ENCODE assay signal across 1 fruit fly cellular context in genomic region chrX:11578841-11579240, dm6.
TF ChIP-seq lines count a peak whose summit lies in the region.

No protein-coding gene starts in this region.

TF ChIP-seq in whole organism, embryonic, 481 proteins besides CTCF, POLR2A, EP300 and RAD21 (continued from another document and continues in another):
- TF ChIP-seq CG14441 (GFP tag; IDR thresholded peaks at IDR 0.05; lab: Robert Waterston, UW) (no peak), Stat92E (GFP tag; optimal IDR thresholded peaks at IDR 0.05; lab: Kevin White, UChicago) (no peak), Dip3 (GFP tag; optimal IDR thresholded peaks at IDR 0.05; lab: Kevin White, UChicago) (no peak), bcd (GFP tag; optimal IDR thresholded peaks at IDR 0.05; lab: Kevin White, UChicago) (no peak), CG17186 (GFP tag; optimal IDR thresholded peaks at IDR 0.05; lab: Kevin White, UChicago) (no peak), YL-1 (GFP tag; optimal IDR thresholded peaks at IDR 0.05; lab: Kevin White, UChicago) (peak; percentile 13), abd-A (tag; optimal IDR thresholded peaks at IDR 0.05; lab: Kevin White, UChicago) (no peak), Hr78 (GFP tag; optimal IDR thresholded peaks at IDR 0.05; lab: Kevin White, UChicago) (no peak), shn (GFP tag; optimal IDR thresholded peaks at IDR 0.05; lab: Kevin White, UChicago) (no peak), lbe (GFP tag; optimal IDR thresholded peaks at IDR 0.05; lab: Kevin White, UChicago) (no peak), CG3163 (GFP tag; optimal IDR thresholded peaks at IDR 0.05; lab: Kevin White, UChicago) (no peak), Eip74EF (GFP tag; optimal IDR thresholded peaks at IDR 0.05; lab: Kevin White, UChicago) (no peak), sens (GFP tag; lab: Kevin White, UChicago) (no peak), CG10654 (GFP tag; optimal IDR thresholded peaks at IDR 0.05; lab: Kevin White, UChicago) (no peak), lov (optimal IDR thresholded peaks at IDR 0.05; lab: Kevin White, UChicago) (no peak), lov (GFP tag; IDR thresholded peaks at IDR 0.05; lab: Robert Waterston, UW) (no peak), CG6791 (GFP tag; IDR thresholded peaks at IDR 0.05; lab: Robert Waterston, UW; ENCODE audit: partially characterized antibody) (peak; percentile 69), CG4617 (GFP tag; optimal IDR thresholded peaks at IDR 0.05; lab: Kevin White, UChicago; ENCODE audit: borderline replicate concordance) (no peak), Lhr (GFP tag; optimal IDR thresholded peaks at IDR 0.05; lab: Kevin White, UChicago) (peak; percentile 95), Sry-β (GFP tag; optimal IDR thresholded peaks at IDR 0.05; lab: Kevin White, UChicago) (peak; percentile 41), ftz-f1 (GFP tag; optimal IDR thresholded peaks at IDR 0.05; lab: Kevin White, UChicago) (no peak), CG12744 (GFP tag; optimal IDR thresholded peaks at IDR 0.05; lab: Kevin White, UChicago) (no peak), CG6689 (GFP tag; IDR thresholded peaks at IDR 0.05; lab: Robert Waterston, UW) (no peak), CG1647 (GFP tag; optimal IDR thresholded peaks at IDR 0.05; lab: Kevin White, UChicago) (no peak), fd3F (GFP tag; optimal IDR thresholded peaks at IDR 0.05; lab: Kevin White, UChicago) (no peak), CG1792 (GFP tag; optimal IDR thresholded peaks at IDR 0.05; lab: Kevin White, UChicago) (no peak), ATbp (GFP tag; optimal IDR thresholded peaks at IDR 0.05; lab: Kevin White, UChicago) (no peak), CG9797 (GFP tag; optimal IDR thresholded peaks at IDR 0.05; lab: Kevin White, UChicago) (peak; percentile 85), ERR (GFP tag; optimal IDR thresholded peaks at IDR 0.05; lab: Kevin White, UChicago) (no peak), CG18619 (GFP tag; optimal IDR thresholded peaks at IDR 0.05; lab: Kevin White, UChicago) (no peak), CG15514 (GFP tag; optimal IDR thresholded peaks at IDR 0.05; lab: Kevin White, UChicago) (peak; percentile 58), CG5245 (GFP tag; optimal IDR thresholded peaks at IDR 0.05; lab: Kevin White, UChicago) (no peak), fru (optimal IDR thresholded peaks at IDR 0.05; lab: Kevin White, UChicago) (no peak), CG6765 (GFP tag; optimal IDR thresholded peaks at IDR 0.05; lab: Kevin White, UChicago) (no peak), CG5953 (GFP tag; IDR thresholded peaks at IDR 0.05; lab: Robert Waterston, UW) (no peak), CG31365 (tag; optimal IDR thresholded peaks at IDR 0.05; lab: Kevin White, UChicago) (no peak), CG18764 (GFP tag; optimal IDR thresholded peaks at IDR 0.05; lab: Kevin White, UChicago) (no peak), Hr3 (GFP tag; optimal IDR thresholded peaks at IDR 0.05; lab: Kevin White, UChicago) (no peak), CG14667 (GFP tag; IDR thresholded peaks at IDR 0.05; lab: Robert Waterston, UW) (no peak), CG18262 (tag; optimal IDR thresholded peaks at IDR 0.05; lab: Kevin White, UChicago) (no peak), fd64A (GFP tag; optimal IDR thresholded peaks at IDR 0.05; lab: Kevin White, UChicago) (no peak), CG43689 (GFP tag; IDR thresholded peaks at IDR 0.05; lab: Robert Waterston, UW) (no peak), CG2889 (GFP tag; IDR thresholded peaks at IDR 0.05; lab: Robert Waterston, UW) (no peak), CG11723 (GFP tag; optimal IDR thresholded peaks at IDR 0.05; lab: Kevin White, UChicago) (no peak), Doc2 (GFP tag; IDR thresholded peaks at IDR 0.05; lab: Robert Waterston, UW) (no peak), GATAe (GFP tag; conservative IDR thresholded peaks at IDR 0.05; lab: Robert Waterston, UW) (no peak), CG10462 (GFP tag; optimal IDR thresholded peaks at IDR 0.05; lab: Kevin White, UChicago) (no peak), D19A (tag; optimal IDR thresholded peaks at IDR 0.05; lab: Kevin White, UChicago) (no peak), CG30020 (tag; optimal IDR thresholded peaks at IDR 0.05; lab: Kevin White, UChicago) (no peak), CG3995 (GFP tag; optimal IDR thresholded peaks at IDR 0.05; lab: Kevin White, UChicago) (no peak), CG7786 (GFP tag; optimal IDR thresholded peaks at IDR 0.05; lab: Kevin White, UChicago) (no peak), CkIIα-i1 (GFP tag; IDR thresholded peaks at IDR 0.05; lab: Robert Waterston, UW) (no peak), Camta (GFP tag; optimal IDR thresholded peaks at IDR 0.05; lab: Kevin White, UChicago) (no peak), CG2129 (GFP tag; IDR thresholded peaks at IDR 0.05; lab: Robert Waterston, UW; ENCODE audit: partially characterized antibody) (no peak), zfh1 (GFP tag; IDR thresholded peaks at IDR 0.05; lab: Robert Waterston, UW) (no peak), CG2875 (GFP tag; optimal IDR thresholded peaks at IDR 0.05; lab: Kevin White, UChicago) (no peak), Ets97D (GFP tag; optimal IDR thresholded peaks at IDR 0.05; lab: Kevin White, UChicago) (peak; percentile 68), CG18476 (GFP tag; optimal IDR thresholded peaks at IDR 0.05; lab: Kevin White, UChicago) (no peak), Ets65A (GFP tag; lab: Kevin White, UChicago) (no peak), nerfin-2 (GFP tag; IDR thresholded peaks at IDR 0.05; lab: Robert Waterston, UW; ENCODE audit: partially characterized antibody) (no peak), CG16815 (GFP tag; optimal IDR thresholded peaks at IDR 0.05; lab: Kevin White, UChicago) (no peak), Fer1 (GFP tag; optimal IDR thresholded peaks at IDR 0.05; lab: Kevin White, UChicago) (peak; percentile 18), lab (GFP tag; optimal IDR thresholded peaks at IDR 0.05; lab: Kevin White, UChicago) (no peak), gfzf (GFP tag; optimal IDR thresholded peaks at IDR 0.05; lab: Kevin White, UChicago) (peak; percentile 89), dm (GFP tag; optimal IDR thresholded peaks at IDR 0.05; lab: Kevin White, UChicago) (no peak), CG12769 (tag; optimal IDR thresholded peaks at IDR 0.05; lab: Kevin White, UChicago) (no peak), danr (GFP tag; IDR thresholded peaks at IDR 0.05; lab: Robert Waterston, UW) (no peak), Scr (GFP tag; IDR thresholded peaks at IDR 0.05; lab: Robert Waterston, UW; ENCODE audit: partially characterized antibody) (no peak; the same call in 1 of the 2 replicates), unpg (GFP tag; optimal IDR thresholded peaks at IDR 0.05; lab: Kevin White, UChicago) (no peak), CG14860 (GFP tag; IDR thresholded peaks at IDR 0.05; lab: Robert Waterston, UW; ENCODE audit: partially characterized antibody) (0 out of 3 replicates have a peak, but pooled peaks have one; percentile 25), NfI (GFP tag; optimal IDR thresholded peaks at IDR 0.05; lab: Kevin White, UChicago) (no peak), Spps (tag; optimal IDR thresholded peaks at IDR 0.05; lab: Kevin White, UChicago) (peak; percentile 13), CG1603 (tag; optimal IDR thresholded peaks at IDR 0.05; lab: Kevin White, UChicago) (peak; percentile 65), NC2β (GFP tag; optimal IDR thresholded peaks at IDR 0.05; lab: Kevin White, UChicago) (no peak), CG8089 (GFP tag; optimal IDR thresholded peaks at IDR 0.05; lab: Kevin White, UChicago) (no peak), Sox102F (GFP tag; optimal IDR thresholded peaks at IDR 0.05; lab: Kevin White, UChicago) (no peak), Dll (GFP tag; IDR thresholded peaks at IDR 0.05; lab: Robert Waterston, UW; ENCODE audit: partially characterized antibody) (no peak), fd96Cb (tag; optimal IDR thresholded peaks at IDR 0.05; lab: Kevin White, UChicago) (no peak), Sry-δ (GFP tag; optimal IDR thresholded peaks at IDR 0.05; lab: Kevin White, UChicago) (peak; percentile 32), CG12942 (GFP tag; optimal IDR thresholded peaks at IDR 0.05; lab: Kevin White, UChicago) (no peak), pfk (GFP tag; optimal IDR thresholded peaks at IDR 0.05; lab: Kevin White, UChicago) (no peak), CG8359 (GFP tag; optimal IDR thresholded peaks at IDR 0.05; lab: Kevin White, UChicago; ENCODE audit: borderline replicate concordance) (no peak), Oaz (GFP tag; IDR thresholded peaks at IDR 0.05; lab: Robert Waterston, UW) (no peak), CoRest (tag; optimal IDR thresholded peaks at IDR 0.05; lab: Kevin White, UChicago) (peak; percentile 17), CG3838 (GFP tag; optimal IDR thresholded peaks at IDR 0.05; lab: Kevin White, UChicago) (no peak), ash1 (GFP tag; optimal IDR thresholded peaks at IDR 0.05; lab: Kevin White, UChicago) (no peak), tgo (GFP tag; IDR thresholded peaks at IDR 0.05; lab: Robert Waterston, UW) (no peak), CG4730 (GFP tag; IDR thresholded peaks at IDR 0.05; lab: Robert Waterston, UW) (no peak), Chrac-16 (GFP tag; optimal IDR thresholded peaks at IDR 0.05; lab: Kevin White, UChicago) (no peak), al (GFP tag; IDR thresholded peaks at IDR 0.05; lab: Robert Waterston, UW) (no peak), CG13894 (tag; optimal IDR thresholded peaks at IDR 0.05; lab: Kevin White, UChicago) (peak; percentile 46), Meics (GFP tag; optimal IDR thresholded peaks at IDR 0.05; lab: Kevin White, UChicago) (no peak), CG8281 (tag; optimal IDR thresholded peaks at IDR 0.05; lab: Kevin White, UChicago) (no peak), luna (GFP tag; optimal IDR thresholded peaks at IDR 0.05; lab: Kevin White, UChicago) (no peak), CG11696 (GFP tag; IDR thresholded peaks at IDR 0.05; lab: Robert Waterston, UW) (no peak), CG8290 (GFP tag; optimal IDR thresholded peaks at IDR 0.05; lab: Kevin White, UChicago) (peak; percentile 96), CG8290 (tag; optimal IDR thresholded peaks at IDR 0.05; lab: Kevin White, UChicago) (peak; percentile 86 to 91), Trl (optimal IDR thresholded peaks at IDR 0.05; lab: Kevin White, UChicago) (no peak), Trl (GFP tag; optimal IDR thresholded peaks at IDR 0.05; lab: Kevin White, UChicago) (no peak), Rfx (GFP tag; IDR thresholded peaks at IDR 0.05; lab: Robert Waterston, UW) (no peak), CG15011 (GFP tag; optimal IDR thresholded peaks at IDR 0.05; lab: Kevin White, UChicago) (no peak), CG10147 (GFP tag; optimal IDR thresholded peaks at IDR 0.05; lab: Kevin White, UChicago) (no peak), sima (GFP tag; optimal IDR thresholded peaks at IDR 0.05; lab: Kevin White, UChicago) (no peak), Opbp (GFP tag; IDR thresholded peaks at IDR 0.05; lab: Robert Waterston, UW; ENCODE audit: partially characterized antibody) (peak; percentile 36; the same call in 1 of the 3 replicates), nmo (GFP tag; optimal IDR thresholded peaks at IDR 0.05; lab: Kevin White, UChicago) (peak; percentile 42), CG9932 (GFP tag; IDR thresholded peaks at IDR 0.05; lab: Robert Waterston, UW) (no peak), Blimp-1 (GFP tag; optimal IDR thresholded peaks at IDR 0.05; lab: Kevin White, UChicago) (no peak), D (optimal IDR thresholded peaks at IDR 0.05; lab: Kevin White, UChicago) (no peak), D (GFP tag; optimal IDR thresholded peaks at IDR 0.05; lab: Kevin White, UChicago) (no peak), ase (GFP tag; IDR thresholded peaks at IDR 0.05; lab: Robert Waterston, UW) (no peak), CG4404 (GFP tag; IDR thresholded peaks at IDR 0.05; lab: Robert Waterston, UW) (no peak), org-1 (GFP tag; optimal IDR thresholded peaks at IDR 0.05; lab: Kevin White, UChicago) (no peak), CG13775 (GFP tag; optimal IDR thresholded peaks at IDR 0.05; lab: Kevin White, UChicago) (no peak), Xbp1 (GFP tag; optimal IDR thresholded peaks at IDR 0.05; lab: Kevin White, UChicago) (no peak), CG9215 (GFP tag; IDR thresholded peaks at IDR 0.05; lab: Robert Waterston, UW) (no peak), CG31224 (GFP tag; IDR thresholded peaks at IDR 0.05; lab: Robert Waterston, UW) (no peak), Nf-YA (GFP tag; IDR thresholded peaks at IDR 0.05; lab: Robert Waterston, UW) (no peak), CG30403 (GFP tag; optimal IDR thresholded peaks at IDR 0.05; lab: Kevin White, UChicago) (no peak), CG13287 (GFP tag; IDR thresholded peaks at IDR 0.05; lab: Robert Waterston, UW; ENCODE audit: partially characterized antibody) (peak; percentile 77), BtbVII (GFP tag; optimal IDR thresholded peaks at IDR 0.05; lab: Kevin White, UChicago) (no peak), kni (GFP tag; optimal IDR thresholded peaks at IDR 0.05; lab: Kevin White, UChicago) (no peak), CG15601 (tag; optimal IDR thresholded peaks at IDR 0.05; lab: Kevin White, UChicago) (peak; percentile 32), ssp (GFP tag; IDR thresholded peaks at IDR 0.05; lab: Robert Waterston, UW) (no peak), otp (GFP tag; IDR thresholded peaks at IDR 0.05; lab: Robert Waterston, UW) (no peak), CrebB (tag; optimal IDR thresholded peaks at IDR 0.05; lab: Kevin White, UChicago) (no peak), Kr (GFP tag; optimal IDR thresholded peaks at IDR 0.05; lab: Kevin White, UChicago) (no peak), jing (GFP tag; optimal IDR thresholded peaks at IDR 0.05; lab: Kevin White, UChicago) (no peak), CG7357 (GFP tag; IDR thresholded peaks at IDR 0.05; lab: Robert Waterston, UW) (no peak), CG3065 (GFP tag; optimal IDR thresholded peaks at IDR 0.05; lab: Kevin White, UChicago) (no peak), ttk (GFP tag; IDR thresholded peaks at IDR 0.05; lab: Robert Waterston, UW) (no peak), CG11398 (GFP tag; optimal IDR thresholded peaks at IDR 0.05; lab: Kevin White, UChicago) (no peak), usp (GFP tag; optimal IDR thresholded peaks at IDR 0.05; lab: Kevin White, UChicago) (no peak), dati (GFP tag; IDR thresholded peaks at IDR 0.05; lab: Robert Waterston, UW) (no peak), CG9727 (GFP tag; optimal IDR thresholded peaks at IDR 0.05; lab: Kevin White, UChicago) (no peak), CG1602 (GFP tag; optimal IDR thresholded peaks at IDR 0.05; lab: Kevin White, UChicago) (no peak), Hand (GFP tag; optimal IDR thresholded peaks at IDR 0.05; lab: Kevin White, UChicago) (no peak), slou (GFP tag; optimal IDR thresholded peaks at IDR 0.05; lab: Kevin White, UChicago) (no peak), Vsx1 (GFP tag; optimal IDR thresholded peaks at IDR 0.05; lab: Kevin White, UChicago) (no peak), kay (GFP tag; optimal IDR thresholded peaks at IDR 0.05; lab: Kevin White, UChicago) (no peak)
